Fruit fly (Drosophila melanogaster) S2 (cell line): ENCODE data around the gene Pkg21D.
A peak's percentile ranks its signal among the peaks of the same experiment; 100 is the strongest.

Source experiments
- CG8478 ChIP-seq: fragments of >200 bp; optimal IDR thresholded peaks from 2 replicates; lab custom pipeline; 2018
- CTCF ChIP-seq, 2 experiments: fragments of >200 bp; optimal IDR thresholded peaks; 2 replicates each; lab custom pipeline; 2018

Pkg21D gene

dm6 chr2L:790698-791097 lies at the start of gene Pkg21D:
TSS of gene Pkg21D (minus strand) at chr2L:790798.
- no peak for TF ChIP-seq CG8478
- no peak for TF ChIP-seq CTCF (optimal IDR thresholded peaks at IDR 0.05; lab: Kevin White, UChicago)

- no peak for TF ChIP-seq CG8478
- no peak for TF ChIP-seq CTCF (optimal IDR thresholded peaks at IDR 0.05; lab: Kevin White, UChicago)
Observed at dm6 chr2L:840022-840421, 49.4 kb upstream of the Pkg21D start.

- TF ChIP-seq CG8478 (no peak), CTCF (optimal IDR thresholded peaks at IDR 0.05; lab: Kevin White, UChicago) (no peak)
Observed at dm6 chr2L:838786-839185, 48.2 kb upstream of the Pkg21D start.

- TF ChIP-seq CG8478, result no peak
- no peak for TF ChIP-seq CTCF (optimal IDR thresholded peaks at IDR 0.05; lab: Kevin White, UChicago)
Observed at dm6 chr2L:837989-838388, 47.4 kb upstream of the Pkg21D start.

- TF ChIP-seq CTCF (optimal IDR thresholded peaks at IDR 0.05; lab: Kevin White, UChicago) (no peak), CG8478 (no peak)
Observed at dm6 chr2L:827516-828362, 37.1 kb upstream of the Pkg21D start.

- TF ChIP-seq CG8478, result no peak
- TF ChIP-seq CTCF (optimal IDR thresholded peaks at IDR 0.05; lab: Kevin White, UChicago), result no peak
Observed at dm6 chr2L:827049-827448, 36.5 kb upstream of the Pkg21D start.

- TF ChIP-seq CTCF (optimal IDR thresholded peaks at IDR 0.05; lab: Kevin White, UChicago) (no peak), CG8478 (no peak)
Observed at dm6 chr2L:826388-826787, 35.8 kb upstream of the Pkg21D start.

- TF ChIP-seq CG8478 (no peak), CTCF (optimal IDR thresholded peaks at IDR 0.05; lab: Kevin White, UChicago) (peak; percentile 59 to 65)
Observed at dm6 chr2L:825768-826263, 35.2 kb upstream of the Pkg21D start, which contains the start of the genes CG3862 and dock. TSS of gene CG3862 (minus strand) at chr2L:825861. TSS of gene dock (plus strand) at chr2L:825969.

- TF ChIP-seq CG8478 (no peak), CTCF (optimal IDR thresholded peaks at IDR 0.05; lab: Kevin White, UChicago) (no peak)
Observed at dm6 chr2L:821986-822711, 31.6 kb upstream of the Pkg21D start.

dm6 chr2L:821242-821985 lies 30.8 kb upstream of the Pkg21D start, which contains the start of gene CG3662:
TSS of gene CG3662 (plus strand) at chr2L:821289.
- TF ChIP-seq CTCF (optimal IDR thresholded peaks at IDR 0.05; lab: Kevin White, UChicago), result peak; percentile 36 to 56
- TF ChIP-seq CG8478, result no peak

- TF ChIP-seq CG8478 (no peak), CTCF (optimal IDR thresholded peaks at IDR 0.05; lab: Kevin White, UChicago) (peak in 1 of 2 experiments; percentile 35)
Observed at dm6 chr2L:819315-820032, 28.9 kb upstream of the Pkg21D start, which contains the start of the genes PGAP2 and Clp. TSS of gene PGAP2 (minus strand) at chr2L:819508. TSS of gene Clp (plus strand) at chr2L:819964.

dm6 chr2L:817850-818249 lies 27.3 kb upstream of the Pkg21D start, which contains the start of gene CG15880:
TSS of gene CG15880 (minus strand) at chr2L:817950.
- TF ChIP-seq CTCF (optimal IDR thresholded peaks at IDR 0.05; lab: Kevin White, UChicago), result no peak
- no peak for TF ChIP-seq CG8478

dm6 chr2L:815785-816389 lies 25.3 kb upstream of the Pkg21D start, which contains the start of the genes Saf6 and Pex12:
TSS of gene Saf6 (minus strand) at chr2L:815950.
TSS of gene Pex12 (plus strand) at chr2L:815993.
- TF ChIP-seq CG8478 (no peak), CTCF (optimal IDR thresholded peaks at IDR 0.05; lab: Kevin White, UChicago) (no peak)

dm6 chr2L:811405-811804 lies 20.8 kb upstream of the Pkg21D start, which contains the start of gene Dbp21E2:
TSS of gene Dbp21E2 (plus strand) at chr2L:811584.
- no peak for TF ChIP-seq CTCF (optimal IDR thresholded peaks at IDR 0.05; lab: Kevin White, UChicago)
- no peak for TF ChIP-seq CG8478
